Fruit fly (Drosophila melanogaster): ENCODE results near the gene Fer3HCH.

- TF ChIP-seq lola (GFP tag; optimal IDR thresholded peaks at IDR 0.05) (no peak), psq (GFP tag; optimal IDR thresholded peaks at IDR 0.05) (no peak), Myc (optimal IDR thresholded peaks at IDR 0.05) (no peak), Hnf4 (GFP tag; optimal IDR thresholded peaks at IDR 0.05) (no peak), Mio (GFP tag; optimal IDR thresholded peaks at IDR 0.05) (no peak), woc (GFP tag; optimal IDR thresholded peaks at IDR 0.05) (no peak), usp (GFP tag; optimal IDR thresholded peaks at IDR 0.05) (no peak), Sp1 (GFP tag; optimal IDR thresholded peaks at IDR 0.05) (no peak), sv (GFP tag; optimal IDR thresholded peaks at IDR 0.05) (no peak), Abd-B (GFP tag; optimal IDR thresholded peaks at IDR 0.05) (no peak), dl (GFP tag; optimal IDR thresholded peaks at IDR 0.05; ENCODE audit: insufficient read depth in 1 of 2, partially characterized antibody in 2 of 2) (no peak), Hr83 (GFP tag; optimal IDR thresholded peaks at IDR 0.05; ENCODE audit: poor library complexity, severe bottlenecking) (no peak)
Measured at dm6 chrX:13145858-13146257, 37.9 kb upstream of the Fer3HCH start.

All from whole organism, wandering third instar larva.